Worm (Caenorhabditis elegans) whole organism, L2 larva: Measurements from ENCODE around the gene col-170.

Source experiments
- R02D3.7 ChIP-seq: fragments of 150-350 bp; optimal IDR thresholded peaks from 2 replicates; lab custom pipeline; 2014; ENCODE audit warnings: missing biosample characterization, missing genetic modification characterization
- aly-2 ChIP-seq: fragments of 150-350 bp; optimal IDR thresholded peaks from 2 replicates; lab custom pipeline; 2014; ENCODE audit warnings: missing biosample characterization, missing genetic modification characterization
- blmp-1 ChIP-seq: sonication (generic microtip); optimal IDR thresholded peaks from 2 replicates; lab custom pipeline; 2017; ENCODE audit warnings: missing genetic modification characterization, mild to moderate bottlenecking, missing compliant biosample characterization, antibody characterized with exemption, moderate library complexity; ENCODE audit not compliant: insufficient read depth
- fos-1 ChIP-seq: fragments of 150-350 bp; optimal IDR thresholded peaks from 2 replicates; lab custom pipeline; 2014; ENCODE audit warnings: missing biosample characterization, missing genetic modification characterization

DNA sequence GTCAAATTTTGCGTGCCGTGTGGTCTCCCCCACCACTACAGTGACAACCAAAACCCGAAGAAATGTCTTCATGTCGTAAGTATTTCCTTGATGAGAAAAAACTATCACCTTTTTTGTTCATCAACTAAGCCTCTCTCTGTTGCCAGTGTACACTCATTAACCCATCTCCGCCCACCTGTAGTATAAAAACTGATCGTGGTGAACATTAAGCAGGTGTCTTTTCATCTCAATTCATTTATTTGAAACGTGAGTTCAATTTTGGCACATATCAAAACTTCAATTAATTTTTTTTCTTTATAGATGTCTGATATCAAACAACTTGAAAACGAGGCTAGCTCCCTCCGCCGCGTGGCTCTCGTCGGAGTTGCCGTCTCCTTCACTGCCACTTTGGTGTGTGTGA lies at the start of gene col-170:
- no peak for TF ChIP-seq fos-1 (tag; lab: Kevin White, UChicago)
- TF ChIP-seq aly-2 (tag; lab: Kevin White, UChicago), result no peak
- no peak for TF ChIP-seq blmp-1 (tag; lab: Kevin White, UChicago)
- TF ChIP-seq R02D3.7 (tag; lab: Kevin White, UChicago), result no peak
